Worm (Caenorhabditis elegans) whole organism, L4/young adult: ENCODE results near the gene R151.2.

Source experiments
- W03F9.2 ChIP-seq: fragments of 150-350 bp; optimal IDR thresholded peaks from 2 replicates; lab custom pipeline; 2014; ENCODE audit warnings: missing biosample characterization, missing genetic modification characterization
- dao-5 ChIP-seq: sonication (generic microtip); optimal IDR thresholded peaks from 2 replicates; lab custom pipeline; 2016; ENCODE audit warnings: missing genotype, missing genetic modification characterization, moderate library complexity, missing compliant biosample characterization
- him-1 ChIP-seq: sonication (generic microtip); optimal IDR thresholded peaks from 2 replicates; lab custom pipeline; 2016; ENCODE audit warnings: missing genotype, missing genetic modification reagents, missing genetic modification characterization, missing compliant biosample characterization

DNA sequence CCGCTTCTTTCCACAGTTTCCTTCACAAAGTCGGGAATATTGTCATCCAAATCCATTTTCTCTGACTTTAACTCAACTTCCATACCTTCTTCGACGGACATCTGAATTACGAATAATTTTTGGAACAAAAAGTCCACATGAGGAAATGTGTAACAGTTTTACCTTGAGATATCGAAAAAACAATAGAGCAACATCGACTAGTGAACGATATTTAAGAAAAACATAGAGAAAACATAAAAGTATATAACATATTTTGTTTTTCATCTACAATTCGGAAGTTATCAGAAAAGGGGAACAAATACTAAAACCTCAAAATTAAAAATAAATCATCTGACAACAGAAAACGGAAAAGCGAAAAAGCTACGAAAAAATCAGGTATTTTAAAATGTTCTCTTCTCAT is 23.0 kb downstream of the R151.2 start, which contains the start of gene adr-2:
- TF ChIP-seq W03F9.2 (tag; lab: Kevin White, UChicago): no peak
- no peak for TF ChIP-seq him-1 (tag; lab: Kevin White, UChicago)
- TF ChIP-seq dao-5: no peak
